Fruit fly (Drosophila melanogaster) whole organism, wandering third instar larva: Measurements from ENCODE around the gene CAH7.

Experiments used
- Dfd ChIP-seq: fragments of >200 bp; optimal IDR thresholded peaks from 2 replicates; lab custom pipeline; 2017; ENCODE audit warnings: missing biosample characterization, missing genetic modification characterization
- Hr78 ChIP-seq: fragments of >200 bp; optimal IDR thresholded peaks from 2 replicates; lab custom pipeline; 2017; ENCODE audit warnings: missing biosample characterization, missing genetic modification characterization
- Myc ChIP-seq: fragments of >200 bp; optimal IDR thresholded peaks from 2 replicates; lab custom pipeline; 2017
- OdsH ChIP-seq: fragments of 200-800 bp; sonication (Bioruptor generic); optimal IDR thresholded peaks from 2 replicates; lab custom pipeline; 2016; ENCODE audit warnings: missing biosample characterization, mild to moderate bottlenecking, missing genetic modification characterization
- br ChIP-seq: fragments of 200-800 bp; sonication (Bioruptor generic); optimal IDR thresholded peaks from 2 replicates; lab custom pipeline; 2016; ENCODE audit warnings: missing biosample characterization, missing genetic modification characterization
- dmrt93B ChIP-seq: fragments of 200-800 bp; sonication (Bioruptor generic); optimal IDR thresholded peaks from 2 replicates; lab custom pipeline; 2018; ENCODE audit warnings: missing biosample characterization, mild to moderate bottlenecking, missing genetic modification characterization
- h ChIP-seq: fragments of 200-800 bp; sonication (Bioruptor generic); optimal IDR thresholded peaks from 3 replicates; lab custom pipeline; 2016; ENCODE audit warnings: missing biosample characterization, mild to moderate bottlenecking, missing genetic modification characterization
- psq ChIP-seq: fragments of 200-800 bp; sonication (Bioruptor generic); optimal IDR thresholded peaks from 3 replicates; lab custom pipeline; 2017; ENCODE audit warnings: missing biosample characterization, mild to moderate bottlenecking, missing genetic modification characterization, moderate library complexity
- sv ChIP-seq: fragments of 200-800 bp; sonication (Bioruptor generic); optimal IDR thresholded peaks from 3 replicates; lab custom pipeline; 2016; ENCODE audit warnings: missing biosample characterization, missing genetic modification characterization
- usp ChIP-seq: fragments of >200 bp; optimal IDR thresholded peaks from 2 replicates; lab custom pipeline; 2017; ENCODE audit warnings: missing biosample characterization, missing genetic modification characterization

- TF ChIP-seq OdsH (GFP tag; lab: Kevin White, UChicago) = no peak
- no peak for TF ChIP-seq Myc (lab: Kevin White, UChicago)
- no peak for TF ChIP-seq br (GFP tag; lab: Kevin White, UChicago)
- no peak for TF ChIP-seq Dfd (GFP tag; lab: Kevin White, UChicago)
- TF ChIP-seq Hr78 = no peak
- no peak for TF ChIP-seq usp (GFP tag; lab: Kevin White, UChicago)
- TF ChIP-seq psq (GFP tag; lab: Kevin White, UChicago) = no peak
- no peak for TF ChIP-seq h (GFP tag; lab: Kevin White, UChicago)
- no peak for TF ChIP-seq sv (GFP tag; lab: Kevin White, UChicago)
- no peak for TF ChIP-seq dmrt93B (GFP tag; lab: Kevin White, UChicago)
These were observed 38.5 kb downstream of the CAH7 start for dm6 chr3R:10150555-10150954.
